Fruit fly (Drosophila melanogaster) whole organism, larva: ENCODE data around the gene CG34124.

Experiments
- noc ChIP-seq: fragments of 200-800 bp; sonication (Bioruptor generic); optimal IDR thresholded peaks from 3 replicates; lab custom pipeline; 2019; ENCODE audit warnings: missing biosample characterization, mild to moderate bottlenecking, missing genetic modification characterization, moderate library complexity

CG34124 gene

DNA sequence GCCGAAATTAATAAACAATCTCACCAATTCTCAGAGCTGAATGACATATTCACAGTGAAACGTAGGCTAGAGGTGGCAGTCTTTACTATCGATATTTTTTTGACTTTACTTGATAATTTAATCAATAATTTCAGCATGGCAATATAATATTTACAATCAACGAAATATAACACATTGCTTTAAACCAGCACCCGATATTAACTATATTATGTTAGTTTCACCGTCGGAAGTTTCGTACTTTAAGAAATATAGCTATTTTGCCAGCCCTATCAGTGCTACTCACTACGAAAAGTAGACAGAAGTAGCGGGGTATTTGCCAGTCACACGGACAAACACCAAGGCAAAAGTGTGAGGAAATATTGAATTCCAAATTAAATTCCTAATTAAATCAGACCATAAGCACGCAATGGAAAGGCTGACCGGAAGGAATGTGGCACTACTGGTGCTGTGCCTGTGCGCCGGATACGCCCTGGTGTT, 52.6 kb downstream of the CG34124 start, which contains the start of the genes CG31917, Tfb5 and SelT:
Gene CG31917 (minus strand): TSS at position 51 of the 477 bp plus-strand sequence.
Gene Tfb5 (minus strand): TSS at position 51 of the 477 bp plus-strand sequence.
Gene SelT (plus strand): TSS at position 139 of the 477 bp plus-strand sequence.
- peak; percentile 78 for TF ChIP-seq noc (tag; lab: Kevin White, UChicago)
